Fruit fly (Drosophila melanogaster): ENCODE measurements around the gene CG9674.
A peak's percentile ranks its signal among the peaks of the same experiment; 100 is the strongest.

Gene CG9674

dm6 chr3L:16760274-16760673 lies 47.3 kb downstream of the CG9674 start:
- TF ChIP-seq CG9948 (tag; optimal IDR thresholded peaks at IDR 0.05) = peak; percentile 29
- TF ChIP-seq CG8301 (tag; optimal IDR thresholded peaks at IDR 0.05) = peak; percentile 35
- TF ChIP-seq CG14655 (GFP tag; optimal IDR thresholded peaks at IDR 0.05) = peak; percentile 23
- TF ChIP-seq Pif1B (GFP tag; optimal IDR thresholded peaks at IDR 0.05) = no peak
- TF ChIP-seq CG17806 (tag; optimal IDR thresholded peaks at IDR 0.05) = peak; percentile 12
- TF ChIP-seq gl (tag; optimal IDR thresholded peaks at IDR 0.05) = no peak

- TF ChIP-seq rn (GFP tag; IDR thresholded peaks at IDR 0.05) = no peak
- TF ChIP-seq CG9948 (tag; optimal IDR thresholded peaks at IDR 0.05) = peak; percentile 60
- TF ChIP-seq Pif1A (GFP tag; optimal IDR thresholded peaks at IDR 0.05) = no peak
- no peak for TF ChIP-seq Pif1B (GFP tag; optimal IDR thresholded peaks at IDR 0.05)
- peak; percentile 62 for TF ChIP-seq CG14655 (GFP tag; optimal IDR thresholded peaks at IDR 0.05)
- TF ChIP-seq CG4496 (GFP tag; IDR thresholded peaks at IDR 0.05) = 0 out of 3 replicates have a peak, but pooled peaks have one; percentile 24
- TF ChIP-seq D1 (tag; optimal IDR thresholded peaks at IDR 0.05) = no peak
- peak; percentile 27 for TF ChIP-seq CG8301 (tag; optimal IDR thresholded peaks at IDR 0.05)
- TF ChIP-seq CG32121 (GFP tag; IDR thresholded peaks at IDR 0.05) = no peak
- TF ChIP-seq fd96Ca (GFP tag; IDR thresholded peaks at IDR 0.05) = no peak
- TF ChIP-seq EcR (GFP tag; optimal IDR thresholded peaks at IDR 0.05) = no peak
- peak; percentile 28; the same call in 1 of the 2 replicates for TF ChIP-seq CG12605 (GFP tag; IDR thresholded peaks at IDR 0.05)
- 0 out of 2 replicates have a peak, but pooled peaks have one; percentile 6 for TF ChIP-seq Ets98B (GFP tag; IDR thresholded peaks at IDR 0.05)
- peak; percentile 65 for TF ChIP-seq CG8159 (tag; optimal IDR thresholded peaks at IDR 0.05)
- peak; percentile 43 for TF ChIP-seq CG17806 (tag; optimal IDR thresholded peaks at IDR 0.05)
- TF ChIP-seq CG10348 (GFP tag; IDR thresholded peaks at IDR 0.05) = no peak
- TF ChIP-seq CG15710 (tag; optimal IDR thresholded peaks at IDR 0.05) = peak; percentile 54
- TF ChIP-seq CG34367 (tag; optimal IDR thresholded peaks at IDR 0.05) = peak; percentile 34
- TF ChIP-seq CG13204 (GFP tag; optimal IDR thresholded peaks at IDR 0.05) = no peak
Measured at dm6 chr3L:16759483-16759882, 48.0 kb downstream of the CG9674 start.

- TF ChIP-seq fd96Ca (GFP tag; IDR thresholded peaks at IDR 0.05) (peak; percentile 87), CG12605 (GFP tag; IDR thresholded peaks at IDR 0.05) (peak; percentile 84), CG15710 (tag; optimal IDR thresholded peaks at IDR 0.05) (peak; percentile 85), EcR (GFP tag; optimal IDR thresholded peaks at IDR 0.05) (peak; percentile 34), Pif1A (GFP tag; optimal IDR thresholded peaks at IDR 0.05) (peak; percentile 92), Pif1B (GFP tag; optimal IDR thresholded peaks at IDR 0.05) (peak; percentile 89), CG9948 (tag; optimal IDR thresholded peaks at IDR 0.05) (peak; percentile 80), CG4496 (GFP tag; IDR thresholded peaks at IDR 0.05) (peak; percentile 87), CG13204 (GFP tag; optimal IDR thresholded peaks at IDR 0.05) (peak; percentile 81), rn (GFP tag; IDR thresholded peaks at IDR 0.05) (peak; percentile 71), CG34367 (tag; optimal IDR thresholded peaks at IDR 0.05) (peak; percentile 79), CG10348 (GFP tag; IDR thresholded peaks at IDR 0.05) (no peak), CG17806 (tag; optimal IDR thresholded peaks at IDR 0.05) (peak; percentile 87), CG32121 (GFP tag; IDR thresholded peaks at IDR 0.05) (peak; percentile 80), gl (tag; optimal IDR thresholded peaks at IDR 0.05) (peak; percentile 82), CG14655 (GFP tag; optimal IDR thresholded peaks at IDR 0.05) (peak; percentile 91), CG8301 (tag; optimal IDR thresholded peaks at IDR 0.05) (peak; percentile 91), D1 (tag; optimal IDR thresholded peaks at IDR 0.05) (peak; percentile 65), Ets98B (GFP tag; IDR thresholded peaks at IDR 0.05) (peak; percentile 88), Snoo (tag; optimal IDR thresholded peaks at IDR 0.05) (peak; percentile 75), CG8159 (tag; optimal IDR thresholded peaks at IDR 0.05) (peak; percentile 84)
Measured at dm6 chr3L:16758504-16759109, 48.9 kb downstream of the CG9674 start.

dm6 chr3L:16755189-16755588 lies 52.3 kb downstream of the CG9674 start, which contains the start of gene CG42852:
Gene CG42852, plus strand, starts transcription at chr3L:16755489.
- no peak for TF ChIP-seq CG8301 (tag; optimal IDR thresholded peaks at IDR 0.05)
- no peak for TF ChIP-seq gl (tag; optimal IDR thresholded peaks at IDR 0.05)
- TF ChIP-seq EcR (GFP tag; optimal IDR thresholded peaks at IDR 0.05) = no peak
- no peak for TF ChIP-seq Pif1A (GFP tag; optimal IDR thresholded peaks at IDR 0.05)
- no peak for TF ChIP-seq CG34367 (tag; optimal IDR thresholded peaks at IDR 0.05)
- no peak for TF ChIP-seq Snoo (tag; optimal IDR thresholded peaks at IDR 0.05)
- no peak for TF ChIP-seq CG13204 (GFP tag; optimal IDR thresholded peaks at IDR 0.05)
- TF ChIP-seq CG10348 (GFP tag; IDR thresholded peaks at IDR 0.05) = no peak
- no peak for TF ChIP-seq CG15710 (tag; optimal IDR thresholded peaks at IDR 0.05)

dm6 chr3L:16752402-16753096 lies 55.0 kb downstream of the CG9674 start:
- TF ChIP-seq CG17806 (tag; optimal IDR thresholded peaks at IDR 0.05) (peak; percentile 75), CG8159 (tag; optimal IDR thresholded peaks at IDR 0.05) (peak; percentile 68), Pif1B (GFP tag; optimal IDR thresholded peaks at IDR 0.05) (peak; percentile 64), CG15710 (tag; optimal IDR thresholded peaks at IDR 0.05) (peak; percentile 63), CG10348 (GFP tag; IDR thresholded peaks at IDR 0.05) (no peak), CG9948 (tag; optimal IDR thresholded peaks at IDR 0.05) (peak; percentile 83), CG12605 (GFP tag; IDR thresholded peaks at IDR 0.05) (peak; percentile 86), Snoo (tag; optimal IDR thresholded peaks at IDR 0.05) (peak; percentile 58), EcR (GFP tag; optimal IDR thresholded peaks at IDR 0.05) (peak; percentile 86), gl (tag; optimal IDR thresholded peaks at IDR 0.05) (peak; percentile 62), Ets98B (GFP tag; IDR thresholded peaks at IDR 0.05) (peak; percentile 78), CG13204 (GFP tag; optimal IDR thresholded peaks at IDR 0.05) (no peak), CG14655 (GFP tag; optimal IDR thresholded peaks at IDR 0.05) (peak; percentile 89), CG8301 (tag; optimal IDR thresholded peaks at IDR 0.05) (peak; percentile 90), rn (GFP tag; IDR thresholded peaks at IDR 0.05) (peak; percentile 49; the same call in 1 of the 2 replicates), Pif1A (GFP tag; optimal IDR thresholded peaks at IDR 0.05) (peak; percentile 80), CG4496 (GFP tag; IDR thresholded peaks at IDR 0.05) (peak; percentile 87), D1 (tag; optimal IDR thresholded peaks at IDR 0.05) (peak; percentile 19), CG32121 (GFP tag; IDR thresholded peaks at IDR 0.05) (peak; percentile 60), CG34367 (tag; optimal IDR thresholded peaks at IDR 0.05) (peak; percentile 69), fd96Ca (GFP tag; IDR thresholded peaks at IDR 0.05) (peak; percentile 73)
